Worm (Caenorhabditis elegans) whole organism, early embryonic: ENCODE data around the gene sdz-26.

Experiments
- B0310.2 ChIP-seq: sonication (generic microtip); optimal IDR thresholded peaks from 2 replicates; lab custom pipeline; 2016; ENCODE audit warnings: mild to moderate bottlenecking, missing genetic modification characterization, missing compliant biosample characterization
- F13C5.2 ChIP-seq: sonication (generic microtip); optimal IDR thresholded peaks from 2 replicates; lab custom pipeline; 2017; ENCODE audit warnings: mild to moderate bottlenecking, missing genetic modification characterization, inconsistent platforms, missing compliant biosample characterization
- aly-1 ChIP-seq: sonication (generic microtip); optimal IDR thresholded peaks from 2 replicates; lab custom pipeline; 2016; ENCODE audit warnings: missing genetic modification characterization, missing compliant biosample characterization
- ama-1 ChIP-seq: fragments of 150-350 bp; optimal IDR thresholded peaks from 2 replicates; lab custom pipeline; 2014
- ceh-13 ChIP-seq: fragments of 200-800 bp; sonication (Bioruptor generic); optimal IDR thresholded peaks from 2 replicates; lab custom pipeline; 2018; ENCODE audit warnings: mild to moderate bottlenecking, missing genetic modification characterization, missing compliant biosample characterization
- ceh-36 ChIP-seq: sonication (generic microtip); optimal IDR thresholded peaks from 2 replicates; lab custom pipeline; 2016; ENCODE audit warnings: missing genetic modification characterization, inconsistent platforms, missing compliant biosample characterization
- ets-7 ChIP-seq: sonication (generic microtip); optimal IDR thresholded peaks from 2 replicates; lab custom pipeline; 2016; ENCODE audit warnings: missing genotype, missing genetic modification characterization, missing compliant biosample characterization
- flt-1 ChIP-seq: fragments of 200-800 bp; sonication (Bioruptor generic); IDR thresholded peaks from 2 replicates; pipeline ENCODE4 v1.3.6; 2022; ENCODE audit warnings: missing genetic modification characterization, missing compliant biosample characterization
- hmbx-1 ChIP-seq: sonication (generic microtip); optimal IDR thresholded peaks from 2 replicates; lab custom pipeline; 2016; ENCODE audit warnings: mild to moderate bottlenecking, missing genetic modification characterization, missing compliant biosample characterization
- hmg-4 ChIP-seq: fragments of 200-800 bp; sonication (Bioruptor generic); optimal IDR thresholded peaks from 2 replicates; lab custom pipeline; 2018; ENCODE audit warnings: mild to moderate bottlenecking, missing genetic modification characterization, missing compliant biosample characterization
- hnd-1 ChIP-seq: sonication (generic microtip); optimal IDR thresholded peaks from 2 replicates; lab custom pipeline; 2016; ENCODE audit warnings: missing genetic modification characterization, missing compliant biosample characterization
- pes-1 ChIP-seq: fragments of 200-800 bp; sonication (Bioruptor generic); IDR thresholded peaks from 2 replicates; pipeline ENCODE4 v1.3.6; 2022; ENCODE audit warnings: missing genetic modification reagents, missing genetic modification characterization, missing compliant biosample characterization
- scrt-1 ChIP-seq: fragments of 200-800 bp; sonication (Bioruptor generic); IDR thresholded peaks from 2 replicates; pipeline ENCODE4 v1.3.6; 2022; ENCODE audit warnings: missing genetic modification characterization, missing compliant biosample characterization
- sea-1 ChIP-seq: fragments of 200-800 bp; sonication (Bioruptor generic); conservative IDR thresholded peaks from 2 replicates; pipeline ENCODE4 v1.3.6; 2022; ENCODE audit warnings: missing genetic modification characterization, missing compliant biosample characterization
- tbx-11 ChIP-seq: fragments of 200-800 bp; sonication (Bioruptor generic); IDR thresholded peaks from 2 replicates; pipeline ENCODE4 v1.3.6; 2022; ENCODE audit warnings: missing genetic modification characterization, missing compliant biosample characterization
- tbx-37 ChIP-seq: fragments of 200-800 bp; sonication (Bioruptor generic); conservative IDR thresholded peaks from 2 replicates; pipeline ENCODE4 v1.3.6; 2022; ENCODE audit warnings: missing genetic modification reagents, missing genetic modification characterization, missing compliant biosample characterization
- tra-4 ChIP-seq: sonication (generic microtip); optimal IDR thresholded peaks from 2 replicates; lab custom pipeline; 2017; ENCODE audit warnings: missing genetic modification characterization, missing compliant biosample characterization

sdz-26 gene

ce11 chrII:14359007-14359406, 22.5 kb upstream of the sdz-26 start:
- TF ChIP-seq ceh-13 (GFP tag; lab: Kevin White, UChicago): no peak
- no peak for TF ChIP-seq hnd-1 (tag; lab: Kevin White, UChicago)
- no peak for TF ChIP-seq aly-1 (tag; lab: Kevin White, UChicago)
- no peak for TF ChIP-seq ceh-36
- TF ChIP-seq pes-1 (GFP tag; lab: Robert Waterston, UW): no peak
- TF ChIP-seq tbx-11 (GFP tag; lab: Robert Waterston, UW): no peak
- no peak for TF ChIP-seq hmg-4
- no peak for TF ChIP-seq hmbx-1
- no peak for TF ChIP-seq tbx-37 (GFP tag; lab: Robert Waterston, UW)
- no peak for TF ChIP-seq sea-1
- TF ChIP-seq tra-4 (tag; lab: Kevin White, UChicago): no peak
- no peak for TF ChIP-seq ets-7 (tag; lab: Kevin White, UChicago)
- TF ChIP-seq flt-1 (GFP tag; lab: Robert Waterston, UW): no peak
- no peak for TF ChIP-seq scrt-1 (GFP tag; lab: Robert Waterston, UW)
- TF ChIP-seq B0310.2: no peak
- TF ChIP-seq F13C5.2 (tag; lab: Kevin White, UChicago): no peak

- TF ChIP-seq tra-4 (tag; lab: Kevin White, UChicago) (no peak), ama-1 (lab: Kevin White, UChicago) (no peak), pes-1 (GFP tag; lab: Robert Waterston, UW) (no peak), aly-1 (tag; lab: Kevin White, UChicago) (no peak), tbx-37 (GFP tag; lab: Robert Waterston, UW) (no peak), sea-1 (no peak), hnd-1 (tag; lab: Kevin White, UChicago) (no peak), flt-1 (GFP tag; lab: Robert Waterston, UW) (no peak), B0310.2 (no peak), F13C5.2 (tag; lab: Kevin White, UChicago) (no peak), ceh-13 (GFP tag; lab: Kevin White, UChicago) (no peak)
Observed at ce11 chrII:14360675-14361074, 20.9 kb upstream of the sdz-26 start.

ce11 chrII:14361719-14362118, 19.8 kb upstream of the sdz-26 start, which contains the start of gene tebp-1:
TSS of gene tebp-1 (plus strand) at chrII:14362019.
- TF ChIP-seq tra-4 (tag; lab: Kevin White, UChicago) (no peak), hnd-1 (tag; lab: Kevin White, UChicago) (no peak), flt-1 (GFP tag; lab: Robert Waterston, UW) (no peak), pes-1 (GFP tag; lab: Robert Waterston, UW) (no peak), tbx-37 (GFP tag; lab: Robert Waterston, UW) (no peak), hmbx-1 (no peak), ceh-36 (no peak), hmg-4 (no peak), ama-1 (lab: Kevin White, UChicago) (no peak), F13C5.2 (tag; lab: Kevin White, UChicago) (no peak), scrt-1 (GFP tag; lab: Robert Waterston, UW) (no peak)

- no peak for TF ChIP-seq ceh-36
- no peak for TF ChIP-seq hnd-1 (tag; lab: Kevin White, UChicago)
- TF ChIP-seq hmbx-1: no peak
- no peak for TF ChIP-seq aly-1 (tag; lab: Kevin White, UChicago)
- no peak for TF ChIP-seq hmg-4
- TF ChIP-seq ama-1 (lab: Kevin White, UChicago): no peak
- no peak for TF ChIP-seq ets-7 (tag; lab: Kevin White, UChicago)
- TF ChIP-seq F13C5.2 (tag; lab: Kevin White, UChicago): no peak
- no peak for TF ChIP-seq tbx-11 (GFP tag; lab: Robert Waterston, UW)
- TF ChIP-seq scrt-1 (GFP tag; lab: Robert Waterston, UW): no peak
- TF ChIP-seq tbx-37 (GFP tag; lab: Robert Waterston, UW): no peak
- no peak for TF ChIP-seq sea-1
Observed at ce11 chrII:14365182-14365751, 16.3 kb upstream of the sdz-26 start, which contains the start of gene imb-2. TSS of gene imb-2 (plus strand) at chrII:14365701.

- TF ChIP-seq pes-1 (GFP tag; lab: Robert Waterston, UW) (0 out of 2 replicates have a peak, but pooled peaks have one; percentile 18), F13C5.2 (tag; lab: Kevin White, UChicago) (no peak), ceh-36 (peak; percentile 72)
Observed at ce11 chrII:14374594-14374993, 7.0 kb upstream of the sdz-26 start.

ce11 chrII:14377796-14378195, 3.8 kb upstream of the sdz-26 start, which contains the start of gene acr-20:
TSS of gene acr-20 (minus strand) at chrII:14377896.
- TF ChIP-seq tbx-11 (GFP tag; lab: Robert Waterston, UW) (no peak), ceh-36 (no peak), B0310.2 (no peak), tra-4 (tag; lab: Kevin White, UChicago) (no peak), pes-1 (GFP tag; lab: Robert Waterston, UW) (no peak), sea-1 (no peak), ama-1 (lab: Kevin White, UChicago) (no peak), flt-1 (GFP tag; lab: Robert Waterston, UW) (no peak), F13C5.2 (tag; lab: Kevin White, UChicago) (no peak), scrt-1 (GFP tag; lab: Robert Waterston, UW) (no peak), hmbx-1 (no peak), ets-7 (tag; lab: Kevin White, UChicago) (no peak), aly-1 (tag; lab: Kevin White, UChicago) (no peak), hnd-1 (tag; lab: Kevin White, UChicago) (no peak)

ce11 chrII:14380778-14381177, 772 bp upstream of the sdz-26 start:
- TF ChIP-seq hnd-1 (tag; lab: Kevin White, UChicago): no peak
- TF ChIP-seq tbx-11 (GFP tag; lab: Robert Waterston, UW): no peak
- no peak for TF ChIP-seq aly-1 (tag; lab: Kevin White, UChicago)
- TF ChIP-seq flt-1 (GFP tag; lab: Robert Waterston, UW): no peak
- TF ChIP-seq hmbx-1: no peak
- TF ChIP-seq ceh-36: no peak
- TF ChIP-seq tbx-37 (GFP tag; lab: Robert Waterston, UW): no peak
